Worm (Caenorhabditis elegans) whole organism, L4/young adult: ENCODE data around the gene str-39.

Experiments used
- dao-5 ChIP-seq: sonication (generic microtip); optimal IDR thresholded peaks from 2 replicates; lab custom pipeline; 2016; ENCODE audit warnings: missing genotype, missing genetic modification characterization, moderate library complexity, missing compliant biosample characterization
- him-1 ChIP-seq: sonication (generic microtip); optimal IDR thresholded peaks from 2 replicates; lab custom pipeline; 2016; ENCODE audit warnings: missing genotype, missing genetic modification reagents, missing genetic modification characterization, missing compliant biosample characterization

ce11 chrV:2903227-2903626 lies 23.5 kb upstream of the str-39 start, which contains the start of gene C31B8.7:
- TF ChIP-seq dao-5 (no peak), him-1 (no peak)
